Worm (Caenorhabditis elegans) whole organism, L1 larva: ENCODE results near the gene srxa-12.

ENCODE experiments used
- C04F5.9 ChIP-seq: sonication (generic microtip); optimal IDR thresholded peaks from 2 replicates; lab custom pipeline; 2016; ENCODE audit warnings: missing genetic modification characterization, missing compliant biosample characterization
- Y116A8C.19 ChIP-seq: sonication (generic microtip); optimal IDR thresholded peaks from 2 replicates; lab custom pipeline; 2016; ENCODE audit warnings: missing compliant biosample characterization, missing genetic modification characterization, borderline replicate concordance
- alr-1 ChIP-seq: fragments of 200-800 bp; sonication (Bioruptor generic); optimal IDR thresholded peaks from 2 replicates; lab custom pipeline; 2018; ENCODE audit warnings: borderline replicate concordance, mild to moderate bottlenecking, missing genetic modification characterization, missing compliant biosample characterization
- aly-2 ChIP-seq: fragments of 150-350 bp; optimal IDR thresholded peaks from 2 replicates; lab custom pipeline; 2014; ENCODE audit warnings: missing biosample characterization, missing genetic modification characterization
- ama-1 ChIP-seq: fragments of 150-350 bp; optimal IDR thresholded peaks from 2 replicates; lab custom pipeline; 2014
- ceh-63 ChIP-seq: fragments of 200-800 bp; sonication (Bioruptor generic); optimal IDR thresholded peaks from 2 replicates; lab custom pipeline; 2018; ENCODE audit warnings: mild to moderate bottlenecking, missing genetic modification characterization, missing compliant biosample characterization
- ceh-90 ChIP-seq: sonication (generic microtip); optimal IDR thresholded peaks from 2 replicates; lab custom pipeline; 2016; ENCODE audit warnings: missing genetic modification characterization, missing compliant biosample characterization
- efl-3 ChIP-seq: fragments of 200-800 bp; sonication (Bioruptor generic); optimal IDR thresholded peaks from 2 replicates; lab custom pipeline; 2018; ENCODE audit warnings: mild to moderate bottlenecking, missing genetic modification characterization, missing compliant biosample characterization
- egl-13 ChIP-seq: sonication (generic microtip); optimal IDR thresholded peaks from 2 replicates; lab custom pipeline; 2016; ENCODE audit warnings: missing genotype, missing genetic modification reagents, missing genetic modification characterization, missing compliant biosample characterization
- elt-2 ChIP-seq: sonication (generic microtip); optimal IDR thresholded peaks from 2 replicates; lab custom pipeline; 2016; ENCODE audit warnings: missing genetic modification characterization, mild to moderate bottlenecking, inconsistent platforms, missing compliant biosample characterization, missing genetic modification reagents
- elt-3 ChIP-seq, 6 experiments: fragments of 150-350 bp in 1 of 6; sonication (generic microtip); optimal IDR thresholded peaks; 2 replicates each; lab custom pipeline; 2017 to 2018; ENCODE audit warnings: missing biosample characterization in 6 of 6, missing genetic modification characterization in 6 of 6, inconsistent platforms in 1 of 6
- fkh-10 ChIP-seq: sonication (generic microtip); optimal IDR thresholded peaks from 2 replicates; lab custom pipeline; 2017; ENCODE audit warnings: missing biosample characterization, missing genetic modification reagents, missing genetic modification characterization
- fkh-8 ChIP-seq: sonication (generic microtip); optimal IDR thresholded peaks from 2 replicates; lab custom pipeline; 2016; ENCODE audit warnings: mild to moderate bottlenecking, missing genetic modification characterization, missing compliant biosample characterization
- fos-1 ChIP-seq: fragments of 150-350 bp; optimal IDR thresholded peaks from 2 replicates; lab custom pipeline; 2014; ENCODE audit warnings: missing biosample characterization, missing genetic modification characterization
- grh-1 ChIP-seq: fragments of 200-800 bp; sonication (Bioruptor generic); IDR thresholded peaks from 2 replicates; pipeline ENCODE4 v1.3.6; 2022; ENCODE audit warnings: missing genetic modification reagents, missing genetic modification characterization, missing compliant biosample characterization
- hlh-17 ChIP-seq: fragments of 200-800 bp; sonication (Bioruptor generic); optimal IDR thresholded peaks from 2 replicates; lab custom pipeline; 2018; ENCODE audit warnings: missing genetic modification characterization, mild to moderate bottlenecking, missing compliant biosample characterization, moderate library complexity, borderline replicate concordance
- hlh-4 ChIP-seq: sonication (generic microtip); optimal IDR thresholded peaks from 2 replicates; lab custom pipeline; 2016; ENCODE audit warnings: mild to moderate bottlenecking, missing genetic modification characterization, missing compliant biosample characterization
- irx-1 ChIP-seq: sonication (generic microtip); optimal IDR thresholded peaks from 2 replicates; lab custom pipeline; 2016; ENCODE audit warnings: missing genetic modification characterization, missing compliant biosample characterization
- isw-1 ChIP-seq: fragments of 200-800 bp; sonication (Bioruptor generic); IDR thresholded peaks from 2 replicates; pipeline ENCODE4 v1.3.6; 2022; ENCODE audit warnings: missing genetic modification characterization, missing compliant biosample characterization
- lin-13 ChIP-seq: fragments of 150-350 bp; optimal IDR thresholded peaks from 2 replicates; lab custom pipeline; 2014; ENCODE audit warnings: missing biosample characterization, missing genetic modification reagents, missing genetic modification characterization
- lin-15B ChIP-seq: fragments of 150-350 bp; sonication (generic microtip); optimal IDR thresholded peaks from 3 replicates; lab custom pipeline; 2014; ENCODE audit warnings: missing biosample characterization, missing genetic modification characterization
- lin-35 ChIP-seq, 2 experiments: fragments of 150-350 bp; optimal IDR thresholded peaks; 2 replicates each; lab custom pipeline; 2014; ENCODE audit warnings: missing biosample characterization in 2 of 2, missing genetic modification characterization in 2 of 2, missing genetic modification reagents in 2 of 2
- lir-3 ChIP-seq: sonication (generic microtip); optimal IDR thresholded peaks from 2 replicates; lab custom pipeline; 2016; ENCODE audit warnings: mild to moderate bottlenecking, missing genetic modification characterization, moderate library complexity, missing compliant biosample characterization; ENCODE audit not compliant: poor library complexity
- mab-9 ChIP-seq: fragments of 200-800 bp; sonication (Bioruptor generic); IDR thresholded peaks from 2 replicates; pipeline ENCODE4 v1.3.6; 2022; ENCODE audit warnings: missing genetic modification reagents, missing genetic modification characterization, missing compliant biosample characterization
- mdl-1 ChIP-seq, 2 experiments: fragments of 150-350 bp; optimal IDR thresholded peaks; 2 replicates each; lab custom pipeline; 2014 to 2017; ENCODE audit warnings: missing biosample characterization in 2 of 2, missing genetic modification characterization in 2 of 2, inconsistent platforms in 1 of 2
- nhr-19 ChIP-seq: fragments of 200-800 bp; sonication (Bioruptor generic); conservative IDR thresholded peaks from 2 replicates; pipeline ENCODE4 v1.3.6; 2022; ENCODE audit warnings: missing genetic modification characterization, missing compliant biosample characterization
- nhr-20 ChIP-seq: sonication (generic microtip); optimal IDR thresholded peaks from 2 replicates; lab custom pipeline; 2016; ENCODE audit warnings: mild to moderate bottlenecking, missing genetic modification characterization, missing compliant biosample characterization
- nhr-28 ChIP-seq: fragments of 150-350 bp; optimal IDR thresholded peaks from 2 replicates; lab custom pipeline; 2014; ENCODE audit warnings: missing biosample characterization, missing genetic modification characterization
- nhr-47 ChIP-seq: sonication (generic microtip); optimal IDR thresholded peaks from 2 replicates; lab custom pipeline; 2016; ENCODE audit warnings: mild to moderate bottlenecking, missing genetic modification characterization, moderate library complexity, missing compliant biosample characterization
- nhr-71 ChIP-seq: sonication (generic microtip); optimal IDR thresholded peaks from 2 replicates; lab custom pipeline; 2016; ENCODE audit warnings: mild to moderate bottlenecking, missing genetic modification characterization, moderate library complexity, missing compliant biosample characterization
- nhr-77 ChIP-seq: fragments of 150-350 bp; optimal IDR thresholded peaks from 2 replicates; lab custom pipeline; 2014; ENCODE audit warnings: missing biosample characterization, missing genetic modification characterization
- nhr-84 ChIP-seq: sonication (generic microtip); optimal IDR thresholded peaks from 2 replicates; lab custom pipeline; 2017; ENCODE audit warnings: missing biosample characterization, missing genetic modification characterization
- nhr-85 ChIP-seq: sonication (generic microtip); peaks from one replicate; lab custom pipeline; 2016; ENCODE audit warnings: missing genetic modification characterization, inconsistent platforms, missing compliant biosample characterization
- nhr-90 ChIP-seq: sonication (generic microtip); optimal IDR thresholded peaks from 2 replicates; lab custom pipeline; 2016; ENCODE audit warnings: mild to moderate bottlenecking, missing genetic modification characterization, missing compliant biosample characterization; ENCODE audit not compliant: poor library complexity
- sup-37 ChIP-seq: fragments of 200-800 bp; sonication (Bioruptor generic); optimal IDR thresholded peaks from 2 replicates; lab custom pipeline; 2018; ENCODE audit warnings: mild to moderate bottlenecking, missing genetic modification characterization, missing compliant biosample characterization
- unc-30 ChIP-seq: sonication (generic microtip); optimal IDR thresholded peaks from 2 replicates; lab custom pipeline; 2017; ENCODE audit warnings: missing biosample characterization, missing genetic modification characterization
- unc-62 ChIP-seq: fragments of 150-350 bp; optimal IDR thresholded peaks from 2 replicates; lab custom pipeline; 2014; ENCODE audit warnings: missing biosample characterization, missing genetic modification reagents, missing genetic modification characterization
- zag-1 ChIP-seq: fragments of 150-350 bp; optimal IDR thresholded peaks from 2 replicates; lab custom pipeline; 2014; ENCODE audit warnings: missing biosample characterization, missing genetic modification characterization
- ztf-4 ChIP-seq: fragments of 150-350 bp; optimal IDR thresholded peaks from 2 replicates; lab custom pipeline; 2014; ENCODE audit warnings: missing biosample characterization, missing genetic modification characterization

srxa-12 gene

DNA sequence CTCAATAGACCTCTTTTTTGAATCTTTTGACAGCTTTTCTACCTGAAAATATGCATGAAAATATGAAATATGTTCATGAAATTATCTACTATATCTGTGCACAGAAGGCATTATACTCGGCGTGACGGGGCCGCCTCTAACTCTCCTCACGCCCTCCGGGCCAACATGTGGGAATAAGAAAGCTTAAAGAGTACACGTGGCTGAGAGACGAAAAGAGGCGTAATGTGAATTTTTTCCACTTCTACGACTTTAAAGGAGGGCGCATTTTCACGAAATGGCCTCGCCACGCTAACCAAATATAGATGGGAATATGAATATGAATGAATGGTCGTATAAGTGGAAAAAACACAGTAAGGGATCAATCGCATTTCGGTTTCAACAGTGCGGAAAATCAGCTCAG lies 31.2 kb downstream of the srxa-12 start:
- TF ChIP-seq zag-1 (tag; lab: Kevin White, UChicago), result no peak
- TF ChIP-seq elt-3 (tag; optimal IDR thresholded peaks at IDR 0.05; lab: Kevin White, UChicago), result no peak
- no peak for TF ChIP-seq irx-1 (tag; lab: Kevin White, UChicago)
- no peak for TF ChIP-seq elt-2 (tag; lab: Kevin White, UChicago)
- TF ChIP-seq nhr-20 (tag; lab: Kevin White, UChicago), result no peak
- TF ChIP-seq nhr-85 (tag; lab: Kevin White, UChicago), result no peak
- TF ChIP-seq C04F5.9, result no peak
- TF ChIP-seq ceh-63, result no peak
- TF ChIP-seq nhr-19 (GFP tag; lab: Robert Waterston, UW), result no peak
- TF ChIP-seq fos-1 (tag; lab: Kevin White, UChicago), result no peak
- TF ChIP-seq nhr-77, result no peak
- no peak for TF ChIP-seq Y116A8C.19 (tag; lab: Kevin White, UChicago)
- no peak for TF ChIP-seq aly-2 (tag; lab: Kevin White, UChicago)
- TF ChIP-seq egl-13 (tag; lab: Kevin White, UChicago), result no peak
- no peak for TF ChIP-seq nhr-47
- TF ChIP-seq mab-9 (GFP tag; lab: Robert Waterston, UW), result no peak
- no peak for TF ChIP-seq lin-13 (GFP tag; lab: Kevin White, UChicago)
- no peak for TF ChIP-seq nhr-90
- no peak for TF ChIP-seq hlh-17 (GFP tag; lab: Kevin White, UChicago)
- TF ChIP-seq lir-3 (tag; lab: Kevin White, UChicago), result no peak

DNA sequence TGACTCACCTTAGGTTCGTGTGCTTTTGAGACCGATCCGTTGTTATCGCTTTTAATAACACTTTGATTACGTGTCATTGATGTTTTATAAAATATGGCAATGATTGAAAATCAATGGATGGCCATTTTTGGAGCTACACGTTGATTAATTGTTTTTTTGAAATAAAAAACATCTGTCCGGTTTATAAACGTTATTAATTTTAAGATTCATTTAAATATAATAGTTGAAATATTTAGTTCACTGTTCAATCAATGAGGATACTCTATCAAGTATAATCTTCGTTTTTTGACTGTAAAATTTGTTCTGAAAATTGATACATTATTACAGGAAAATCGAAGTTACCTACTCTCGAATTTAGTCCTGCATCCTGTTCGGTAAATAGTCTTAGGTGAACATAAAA lies 31.7 kb downstream of the srxa-12 start, which contains the start of gene R10D12.10:
TSS of gene R10D12.10 (minus strand) at position 101 of the 400 bp plus-strand sequence.
- no peak for TF ChIP-seq fos-1 (tag; lab: Kevin White, UChicago)
- TF ChIP-seq fkh-10 (GFP tag; lab: Kevin White, UChicago), result no peak
- no peak for TF ChIP-seq nhr-85 (tag; lab: Kevin White, UChicago)
- TF ChIP-seq nhr-71 (tag; lab: Kevin White, UChicago), result no peak
- TF ChIP-seq lin-13 (GFP tag; lab: Kevin White, UChicago), result no peak
- no peak for TF ChIP-seq mdl-1 (tag; optimal IDR thresholded peaks at IDR 0.05; lab: Kevin White, UChicago)
- no peak for TF ChIP-seq grh-1 (GFP tag; lab: Robert Waterston, UW)
- no peak for TF ChIP-seq nhr-84 (tag; lab: Kevin White, UChicago)
- TF ChIP-seq nhr-77, result no peak
- TF ChIP-seq fkh-8 (tag; lab: Kevin White, UChicago), result no peak
- no peak for TF ChIP-seq lin-35 (GFP tag; optimal IDR thresholded peaks at IDR 0.05; lab: Kevin White, UChicago)
- no peak for TF ChIP-seq sup-37 (GFP tag; lab: Kevin White, UChicago)
- no peak for TF ChIP-seq ama-1
- TF ChIP-seq unc-62 (GFP tag; lab: Kevin White, UChicago), result no peak
- TF ChIP-seq alr-1 (tag; lab: Kevin White, UChicago), result no peak

DNA sequence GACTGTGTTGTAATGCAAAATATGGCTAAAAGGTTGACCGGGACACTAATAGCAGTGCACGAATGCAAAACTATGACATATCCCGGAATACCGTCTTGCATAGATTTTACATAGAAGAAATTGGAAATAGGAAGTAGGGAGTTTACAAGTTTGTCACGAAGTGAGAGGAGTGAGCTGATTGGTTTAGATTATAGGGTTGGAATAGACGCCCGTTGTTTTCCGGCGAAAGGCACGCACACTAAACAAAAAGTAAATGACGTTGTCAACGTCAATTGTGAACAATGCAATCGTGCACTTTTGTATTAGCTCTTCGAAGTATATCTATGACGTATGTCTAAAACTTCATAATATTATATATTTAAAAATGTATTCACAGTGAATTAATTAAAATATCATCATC lies 34.4 kb downstream of the srxa-12 start, which contains the start of gene srh-24:
TSS of gene srh-24 (minus strand) at position 101 of the 400 bp plus-strand sequence.
- TF ChIP-seq sup-37 (GFP tag; lab: Kevin White, UChicago) (no peak), aly-2 (tag; lab: Kevin White, UChicago) (no peak), elt-2 (tag; lab: Kevin White, UChicago) (no peak), irx-1 (tag; lab: Kevin White, UChicago) (no peak), lin-15B (tag; lab: Kevin White, UChicago) (no peak), alr-1 (tag; lab: Kevin White, UChicago) (no peak), Y116A8C.19 (tag; lab: Kevin White, UChicago) (no peak), isw-1 (GFP tag; lab: Robert Waterston, UW) (no peak), ama-1 (no peak), unc-30 (tag; lab: Kevin White, UChicago) (no peak), nhr-28 (tag; lab: Kevin White, UChicago) (no peak), ztf-4 (tag; lab: Kevin White, UChicago) (no peak), nhr-85 (tag; lab: Kevin White, UChicago) (no peak), ceh-90 (tag; lab: Kevin White, UChicago) (no peak), lin-35 (GFP tag; optimal IDR thresholded peaks at IDR 0.05; lab: Kevin White, UChicago) (no peak), efl-3 (GFP tag; lab: Kevin White, UChicago) (no peak), hlh-4 (tag; lab: Kevin White, UChicago) (no peak)
